ENCODE assay signal across 5 fruit fly cellular contexts in the genomic region with DNA sequence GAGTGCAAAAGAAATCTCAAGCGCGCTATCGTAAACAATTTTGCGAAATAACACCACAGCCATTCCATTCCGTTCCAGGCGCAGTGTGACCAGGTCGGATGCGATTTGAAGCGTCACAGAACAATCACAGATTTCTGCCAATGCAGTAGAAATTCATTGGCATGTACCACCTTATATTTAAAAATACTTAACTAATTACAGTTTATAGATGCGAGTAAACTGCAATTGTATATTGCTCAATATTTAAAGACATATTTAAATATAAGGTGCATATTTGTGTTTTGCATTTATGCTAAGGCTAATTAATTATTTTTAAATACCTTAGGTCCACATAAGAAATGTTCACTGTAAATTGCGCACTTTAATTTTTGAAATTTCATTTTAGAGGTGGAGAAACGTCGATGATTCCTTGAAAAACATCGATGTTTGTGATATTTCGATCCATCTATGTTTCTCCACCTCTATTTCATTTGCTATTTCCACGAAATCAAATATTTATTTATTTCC.
TF ChIP-seq lines count a peak whose summit lies in the region.

A gene (minus strand): TSS at position 51 of the 507 bp plus-strand sequence.
A gene (plus strand): TSS at position 460 of the 507 bp plus-strand sequence.

- peak; percentile 45 for TF ChIP-seq CTCF in whole organism, embryonic (GFP tag; optimal IDR thresholded peaks at IDR 0.05; lab: Kevin White, UChicago)

TF ChIP-seq in whole organism, adult, 20 proteins besides CTCF, POLR2A, EP300 and RAD21 (continues in another document):
- TF ChIP-seq Hr96 (GFP tag; optimal IDR thresholded peaks at IDR 0.05; lab: Kevin White, UChicago) (peak; percentile 86), Mnt (GFP tag; optimal IDR thresholded peaks at IDR 0.05; lab: Kevin White, UChicago) (peak; percentile 65), CG12768 (GFP tag; optimal IDR thresholded peaks at IDR 0.05; lab: Kevin White, UChicago) (peak; percentile 90), tj (GFP tag; optimal IDR thresholded peaks at IDR 0.05; lab: Kevin White, UChicago) (peak; percentile 81), CG7045 (GFP tag; optimal IDR thresholded peaks at IDR 0.05; lab: Kevin White, UChicago) (peak; percentile 93), CG7101 (tag; optimal IDR thresholded peaks at IDR 0.05; lab: Kevin White, UChicago) (peak; percentile 96), CG11617 (GFP tag; optimal IDR thresholded peaks at IDR 0.05; lab: Kevin White, UChicago) (peak; percentile 92), CG1620 (GFP tag; optimal IDR thresholded peaks at IDR 0.05; lab: Kevin White, UChicago) (peak; percentile 85), toe (GFP tag; optimal IDR thresholded peaks at IDR 0.05; lab: Kevin White, UChicago) (peak; percentile 95), Crg-1 (GFP tag; optimal IDR thresholded peaks at IDR 0.05; lab: Kevin White, UChicago) (peak; percentile 85), CG5204 (GFP tag; optimal IDR thresholded peaks at IDR 0.05; lab: Kevin White, UChicago) (peak; percentile 92), CG33017 (tag; optimal IDR thresholded peaks at IDR 0.05; lab: Kevin White, UChicago) (peak; percentile 94), Clk (GFP tag; optimal IDR thresholded peaks at IDR 0.05; lab: Kevin White, UChicago) (peak; percentile 77), CG14711 (tag; optimal IDR thresholded peaks at IDR 0.05; lab: Kevin White, UChicago) (peak; percentile 92), cic (GFP tag; optimal IDR thresholded peaks at IDR 0.05; lab: Kevin White, UChicago) (peak; percentile 63), pad (GFP tag; optimal IDR thresholded peaks at IDR 0.05; lab: Kevin White, UChicago) (peak; percentile 76)

TF ChIP-seq in whole organism, embryonic, 481 proteins besides CTCF, POLR2A, EP300 and RAD21 (continues in another document):
- TF ChIP-seq bigmax (GFP tag; optimal IDR thresholded peaks at IDR 0.05; lab: Kevin White, UChicago) (no peak), CG10543 (GFP tag; optimal IDR thresholded peaks at IDR 0.05; lab: Kevin White, UChicago) (peak; percentile 91), CG8944 (GFP tag; optimal IDR thresholded peaks at IDR 0.05; lab: Kevin White, UChicago) (peak; percentile 70), Ssrp (tag; optimal IDR thresholded peaks at IDR 0.05; lab: Kevin White, UChicago) (peak; percentile 92), CG1024 (GFP tag; IDR thresholded peaks at IDR 0.05; lab: Robert Waterston, UW) (peak; percentile 76), CG2712 (tag; optimal IDR thresholded peaks at IDR 0.05; lab: Kevin White, UChicago) (peak; percentile 95), tll (GFP tag; optimal IDR thresholded peaks at IDR 0.05; lab: Kevin White, UChicago) (peak; percentile 32 to 43), Tbp (GFP tag; optimal IDR thresholded peaks at IDR 0.05; lab: Kevin White, UChicago) (no peak), Doc2 (GFP tag; IDR thresholded peaks at IDR 0.05; lab: Robert Waterston, UW) (peak; percentile 89), CG6791 (GFP tag; IDR thresholded peaks at IDR 0.05; lab: Robert Waterston, UW; ENCODE audit: partially characterized antibody) (no peak), CG17385 (GFP tag; optimal IDR thresholded peaks at IDR 0.05; lab: Kevin White, UChicago) (peak; percentile 90), odd (GFP tag; optimal IDR thresholded peaks at IDR 0.05; lab: Kevin White, UChicago) (peak; percentile 84), HLHmδ (GFP tag; optimal IDR thresholded peaks at IDR 0.05; lab: Kevin White, UChicago) (no peak), az2 (GFP tag; optimal IDR thresholded peaks at IDR 0.05; lab: Kevin White, UChicago) (peak; percentile 90), CG12744 (GFP tag; optimal IDR thresholded peaks at IDR 0.05; lab: Kevin White, UChicago) (peak; percentile 80), tup (GFP tag; optimal IDR thresholded peaks at IDR 0.05; lab: Kevin White, UChicago) (peak; percentile 52), Nf-YA (GFP tag; IDR thresholded peaks at IDR 0.05; lab: Robert Waterston, UW) (peak; percentile 75)

TF ChIP-seq in whole organism, prepupa, 60 proteins besides CTCF, POLR2A, EP300 and RAD21 (continues in another document):
- peak; percentile 97 for TF ChIP-seq CG31627 (GFP tag; optimal IDR thresholded peaks at IDR 0.05; lab: Kevin White, UChicago)
- peak; percentile 95 for TF ChIP-seq CG6792 (GFP tag; optimal IDR thresholded peaks at IDR 0.05; lab: Kevin White, UChicago)
- peak; percentile 97 for TF ChIP-seq Met (GFP tag; optimal IDR thresholded peaks at IDR 0.05; lab: Kevin White, UChicago)
- TF ChIP-seq CG9139 (GFP tag; optimal IDR thresholded peaks at IDR 0.05; lab: Kevin White, UChicago) = peak; percentile 86
- peak; percentile 97 for TF ChIP-seq pdm3 (GFP tag; optimal IDR thresholded peaks at IDR 0.05; lab: Kevin White, UChicago)
- peak; percentile 96 for TF ChIP-seq CG6163 (GFP tag; IDR thresholded peaks at IDR 0.05; lab: Robert Waterston, UW)
- TF ChIP-seq spab (GFP tag; optimal IDR thresholded peaks at IDR 0.05; lab: Kevin White, UChicago) = peak; percentile 90
- peak; percentile 96 for TF ChIP-seq lz (GFP tag; optimal IDR thresholded peaks at IDR 0.05; lab: Kevin White, UChicago)
- TF ChIP-seq Smox (GFP tag; optimal IDR thresholded peaks at IDR 0.05; lab: Kevin White, UChicago) = peak; percentile 95
- peak; percentile 94 for TF ChIP-seq CG34406 (GFP tag; optimal IDR thresholded peaks at IDR 0.05; lab: Kevin White, UChicago)
- TF ChIP-seq dsx (GFP tag; optimal IDR thresholded peaks at IDR 0.05; lab: Kevin White, UChicago; ENCODE audit: poor library complexity, severe bottlenecking) = peak; percentile 93
- TF ChIP-seq vri (GFP tag; optimal IDR thresholded peaks at IDR 0.05; lab: Kevin White, UChicago) = no peak
- peak; percentile 97 for TF ChIP-seq CG11762 (GFP tag; optimal IDR thresholded peaks at IDR 0.05; lab: Kevin White, UChicago; ENCODE audit: insufficient read depth)
- TF ChIP-seq CG7368 (GFP tag; optimal IDR thresholded peaks at IDR 0.05; lab: Kevin White, UChicago) = peak; percentile 94
- peak; percentile 95 for TF ChIP-seq Eip75B (GFP tag; optimal IDR thresholded peaks at IDR 0.05; lab: Kevin White, UChicago)
- peak; percentile 96 for TF ChIP-seq CG8119 (GFP tag; IDR thresholded peaks at IDR 0.05; lab: Robert Waterston, UW)
- peak; percentile 93 for TF ChIP-seq Lpt (GFP tag; optimal IDR thresholded peaks at IDR 0.05; lab: Kevin White, UChicago)

TF ChIP-seq in whole organism, pupa, 21 proteins besides CTCF, POLR2A, EP300 and RAD21 (continues in another document):
- TF ChIP-seq fd96Ca (GFP tag; IDR thresholded peaks at IDR 0.05; lab: Robert Waterston, UW) (peak; percentile 54; the same call in 2 of the 3 replicates), CG13204 (GFP tag; optimal IDR thresholded peaks at IDR 0.05; lab: Kevin White, UChicago) (no peak), CG10348 (GFP tag; IDR thresholded peaks at IDR 0.05; lab: Robert Waterston, UW) (peak; percentile 90), CG32121 (GFP tag; IDR thresholded peaks at IDR 0.05; lab: Robert Waterston, UW) (peak; percentile 94), CG8159 (tag; optimal IDR thresholded peaks at IDR 0.05; lab: Kevin White, UChicago) (peak; percentile 97), Pif1A (GFP tag; optimal IDR thresholded peaks at IDR 0.05; lab: Kevin White, UChicago) (no peak), rn (GFP tag; IDR thresholded peaks at IDR 0.05; lab: Robert Waterston, UW) (peak; percentile 83), CG17806 (tag; optimal IDR thresholded peaks at IDR 0.05; lab: Kevin White, UChicago) (peak; percentile 96), CG14655 (GFP tag; optimal IDR thresholded peaks at IDR 0.05; lab: Kevin White, UChicago) (no peak), CG15710 (tag; optimal IDR thresholded peaks at IDR 0.05; lab: Kevin White, UChicago) (peak; percentile 96), D1 (tag; optimal IDR thresholded peaks at IDR 0.05; lab: Kevin White, UChicago) (no peak), CG12605 (GFP tag; IDR thresholded peaks at IDR 0.05; lab: Robert Waterston, UW) (peak; percentile 90), Pif1B (GFP tag; optimal IDR thresholded peaks at IDR 0.05; lab: Kevin White, UChicago) (peak; percentile 88), CG9948 (tag; optimal IDR thresholded peaks at IDR 0.05; lab: Kevin White, UChicago) (peak; percentile 97), EcR (GFP tag; optimal IDR thresholded peaks at IDR 0.05; lab: Kevin White, UChicago) (no peak), CG4496 (GFP tag; IDR thresholded peaks at IDR 0.05; lab: Robert Waterston, UW) (peak; percentile 97), gl (tag; optimal IDR thresholded peaks at IDR 0.05; lab: Kevin White, UChicago) (peak; percentile 90), Snoo (tag; optimal IDR thresholded peaks at IDR 0.05; lab: Kevin White, UChicago) (peak; percentile 94), CG8301 (tag; optimal IDR thresholded peaks at IDR 0.05; lab: Kevin White, UChicago) (peak; percentile 95)

TF ChIP-seq in whole organism, wandering third instar larva, 38 proteins besides CTCF, POLR2A, EP300 and RAD21 (continues in another document):
- no peak for TF ChIP-seq pan (optimal IDR thresholded peaks at IDR 0.05; lab: Kevin White, UChicago)
- TF ChIP-seq dl (GFP tag; optimal IDR thresholded peaks at IDR 0.05; lab: Kevin White, UChicago; ENCODE audit: insufficient read depth in 1 of 2, partially characterized antibody in 2 of 2) = no peak
- peak; percentile 95 for TF ChIP-seq h (GFP tag; optimal IDR thresholded peaks at IDR 0.05; lab: Kevin White, UChicago)
- TF ChIP-seq CG9705 (GFP tag; optimal IDR thresholded peaks at IDR 0.05; lab: Kevin White, UChicago) = peak; percentile 96
- TF ChIP-seq Vsx2 (GFP tag; optimal IDR thresholded peaks at IDR 0.05; lab: Kevin White, UChicago; ENCODE audit: partially characterized antibody) = peak; percentile 48
- TF ChIP-seq Abd-B (GFP tag; optimal IDR thresholded peaks at IDR 0.05; lab: Kevin White, UChicago) = no peak
- peak; percentile 77 for TF ChIP-seq CG32264 (GFP tag; optimal IDR thresholded peaks at IDR 0.05; lab: Kevin White, UChicago)
- TF ChIP-seq Dfd (GFP tag; optimal IDR thresholded peaks at IDR 0.05; lab: Kevin White, UChicago) = no peak
- peak; percentile 88 for TF ChIP-seq sv (GFP tag; optimal IDR thresholded peaks at IDR 0.05; lab: Kevin White, UChicago)
- peak in 1 of 2 experiments; percentile 97 for TF ChIP-seq foxo (GFP tag; optimal IDR thresholded peaks at IDR 0.05; lab: Kevin White, UChicago)
- TF ChIP-seq CrebA (GFP tag; optimal IDR thresholded peaks at IDR 0.05; lab: Kevin White, UChicago; ENCODE audit: borderline replicate concordance) = no peak
- TF ChIP-seq Dif (GFP tag; optimal IDR thresholded peaks at IDR 0.05; lab: Kevin White, UChicago; ENCODE audit: partially characterized antibody) = no peak
- TF ChIP-seq lola (GFP tag; optimal IDR thresholded peaks at IDR 0.05; lab: Kevin White, UChicago) = no peak
- peak; percentile 89 for TF ChIP-seq br (GFP tag; optimal IDR thresholded peaks at IDR 0.05; lab: Kevin White, UChicago)
- peak; percentile 94 for TF ChIP-seq OdsH (GFP tag; optimal IDR thresholded peaks at IDR 0.05; lab: Kevin White, UChicago)
- no peak for TF ChIP-seq brk (GFP tag; optimal IDR thresholded peaks at IDR 0.05; lab: Kevin White, UChicago)
- peak; percentile 94 for TF ChIP-seq fru (GFP tag; optimal IDR thresholded peaks at IDR 0.05; lab: Kevin White, UChicago)
- TF ChIP-seq HLH106 (tag; optimal IDR thresholded peaks at IDR 0.05; lab: Kevin White, UChicago) = peak; percentile 98
- TF ChIP-seq Rel (GFP tag; optimal IDR thresholded peaks at IDR 0.05; lab: Kevin White, UChicago) = peak; percentile 20
- peak; percentile 84 for TF ChIP-seq Rel (tag; optimal IDR thresholded peaks at IDR 0.05; lab: Kevin White, UChicago)
- peak; percentile 94 for TF ChIP-seq Sp1 (GFP tag; optimal IDR thresholded peaks at IDR 0.05; lab: Kevin White, UChicago)
